Fruit fly (Drosophila melanogaster) Kc167 (cell line): ENCODE results near the gene CG18563.

Source experiments
- Myc ChIP-seq: fragments of >200 bp; optimal IDR thresholded peaks from 2 replicates; lab custom pipeline; 2017; ENCODE audit warnings: missing external identifiers
- Sin3A ChIP-seq: fragments of >200 bp; optimal IDR thresholded peaks from 2 replicates; lab custom pipeline; 2018; ENCODE audit warnings: missing external identifiers
- h ChIP-seq: fragments of >200 bp; optimal IDR thresholded peaks from 3 replicates; lab custom pipeline; 2018; ENCODE audit warnings: missing external identifiers
- insv ChIP-seq: fragments of >200 bp; optimal IDR thresholded peaks from 3 replicates; lab custom pipeline; 2018; ENCODE audit warnings: missing external identifiers
- psq ChIP-seq: fragments of >200 bp; optimal IDR thresholded peaks from 2 replicates; lab custom pipeline; 2017; ENCODE audit warnings: missing external identifiers
- ttk ChIP-seq: sonication (Bioruptor generic); optimal IDR thresholded peaks from 2 replicates; lab custom pipeline; 2017; ENCODE audit warnings: missing external identifiers

dm6 chr2L:17497108-17497507, 39.3 kb upstream of the CG18563 start, which contains the start of gene qua:
- TF ChIP-seq ttk (lab: Kevin White, UChicago) (no peak), psq (no peak), h (lab: Kevin White, UChicago) (no peak), Myc (lab: Kevin White, UChicago) (no peak), insv (lab: Kevin White, UChicago) (no peak), Sin3A (lab: Kevin White, UChicago) (no peak)
